Fruit fly (Drosophila melanogaster): ENCODE measurements around the gene RpS13.

The RpS13 gene

dm6 chr2L:8370364-8371326, 6.2 kb upstream of the RpS13 start, which contains the start of gene CG17292:
Gene CG17292 (plus strand): TSS chr2L:8370454.
- TF ChIP-seq Myc (optimal IDR thresholded peaks at IDR 0.05), result no peak
- no peak for TF ChIP-seq insv (optimal IDR thresholded peaks at IDR 0.05)
- TF ChIP-seq psq (optimal IDR thresholded peaks at IDR 0.05), result no peak
- no peak for TF ChIP-seq ttk (optimal IDR thresholded peaks at IDR 0.05)
- TF ChIP-seq h (optimal IDR thresholded peaks at IDR 0.05), result no peak
- no peak for TF ChIP-seq Sin3A (optimal IDR thresholded peaks at IDR 0.05)

dm6 chr2L:8365701-8366643, 1.5 kb upstream of the RpS13 start, which contains the start of gene Pp2A-29B:
Gene Pp2A-29B (plus strand): TSS chr2L:8366038.
- TF ChIP-seq insv (optimal IDR thresholded peaks at IDR 0.05), result no peak
- TF ChIP-seq Sin3A (optimal IDR thresholded peaks at IDR 0.05), result no peak
- TF ChIP-seq ttk (optimal IDR thresholded peaks at IDR 0.05), result no peak
- no peak for TF ChIP-seq psq (optimal IDR thresholded peaks at IDR 0.05)
- TF ChIP-seq Myc (optimal IDR thresholded peaks at IDR 0.05), result no peak
- TF ChIP-seq h (optimal IDR thresholded peaks at IDR 0.05), result no peak

DNA sequence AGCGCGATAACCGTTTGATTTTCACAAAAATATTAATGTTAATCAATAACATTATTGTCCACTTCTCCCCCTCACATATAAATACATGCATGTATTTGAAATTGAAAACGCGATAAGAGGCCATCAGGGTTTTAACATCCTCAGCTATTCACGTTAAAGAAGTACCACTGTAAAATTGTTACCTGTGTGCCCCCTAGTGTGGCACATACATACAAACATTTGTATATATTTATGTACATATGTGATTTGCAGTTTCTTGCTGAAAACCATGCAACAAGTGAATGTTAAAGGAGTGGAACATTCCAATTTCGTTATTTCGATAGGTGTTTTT, 1.5 kb downstream of the RpS13 start:
- TF ChIP-seq insv (optimal IDR thresholded peaks at IDR 0.05) (no peak), Myc (optimal IDR thresholded peaks at IDR 0.05) (no peak), ttk (optimal IDR thresholded peaks at IDR 0.05) (no peak), h (optimal IDR thresholded peaks at IDR 0.05) (no peak), psq (optimal IDR thresholded peaks at IDR 0.05) (no peak), Sin3A (optimal IDR thresholded peaks at IDR 0.05) (no peak)

dm6 chr2L:8362273-8362954, 2.0 kb downstream of the RpS13 start, which contains the start of gene CG7627:
Gene CG7627 (minus strand): TSS chr2L:8362469.
- no peak for TF ChIP-seq psq (optimal IDR thresholded peaks at IDR 0.05)
- no peak for TF ChIP-seq ttk (optimal IDR thresholded peaks at IDR 0.05)
- TF ChIP-seq insv (optimal IDR thresholded peaks at IDR 0.05), result no peak
- TF ChIP-seq h (optimal IDR thresholded peaks at IDR 0.05), result no peak
- no peak for TF ChIP-seq Myc (optimal IDR thresholded peaks at IDR 0.05)
- TF ChIP-seq Sin3A (optimal IDR thresholded peaks at IDR 0.05), result no peak

dm6 chr2L:8361204-8361952, 3.1 kb downstream of the RpS13 start:
- TF ChIP-seq insv (optimal IDR thresholded peaks at IDR 0.05), result no peak
- no peak for TF ChIP-seq Sin3A (optimal IDR thresholded peaks at IDR 0.05)
- no peak for TF ChIP-seq psq (optimal IDR thresholded peaks at IDR 0.05)
- no peak for TF ChIP-seq Myc (optimal IDR thresholded peaks at IDR 0.05)
- TF ChIP-seq h (optimal IDR thresholded peaks at IDR 0.05), result no peak
- no peak for TF ChIP-seq ttk (optimal IDR thresholded peaks at IDR 0.05)

DNA sequence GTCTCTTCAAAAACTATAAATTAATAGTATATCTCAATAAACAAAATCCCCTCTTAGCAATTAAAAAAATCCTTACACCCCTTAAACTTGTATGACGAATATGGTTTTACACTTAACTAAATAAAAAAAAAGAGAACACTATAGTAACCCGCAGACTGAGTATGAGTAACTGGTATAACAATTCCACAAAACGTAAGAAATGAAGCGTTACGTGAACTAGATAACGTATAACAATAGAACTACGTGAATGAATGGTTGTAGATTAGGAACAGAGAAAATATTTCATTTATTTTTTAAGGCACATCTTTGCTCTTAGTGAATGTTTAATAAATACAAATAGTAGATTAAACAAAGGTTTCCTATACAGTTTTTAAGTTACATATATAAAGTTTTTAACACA, 9.0 kb downstream of the RpS13 start:
- TF ChIP-seq h (optimal IDR thresholded peaks at IDR 0.05), result no peak
- TF ChIP-seq ttk (optimal IDR thresholded peaks at IDR 0.05), result no peak
- no peak for TF ChIP-seq insv (optimal IDR thresholded peaks at IDR 0.05)
- no peak for TF ChIP-seq Myc (optimal IDR thresholded peaks at IDR 0.05)
- TF ChIP-seq Sin3A (optimal IDR thresholded peaks at IDR 0.05), result no peak
- TF ChIP-seq psq (optimal IDR thresholded peaks at IDR 0.05), result no peak

dm6 chr2L:8351864-8352263, 12.6 kb downstream of the RpS13 start, which contains the start of gene Mur29B:
Gene Mur29B (plus strand): TSS chr2L:8352187.
- TF ChIP-seq psq (optimal IDR thresholded peaks at IDR 0.05) (no peak), Myc (optimal IDR thresholded peaks at IDR 0.05) (no peak), insv (optimal IDR thresholded peaks at IDR 0.05) (no peak), Sin3A (optimal IDR thresholded peaks at IDR 0.05) (no peak), ttk (optimal IDR thresholded peaks at IDR 0.05) (no peak), h (optimal IDR thresholded peaks at IDR 0.05) (no peak)

dm6 chr2L:8351333-8351732, 13.1 kb downstream of the RpS13 start:
- TF ChIP-seq insv (optimal IDR thresholded peaks at IDR 0.05) (no peak), h (optimal IDR thresholded peaks at IDR 0.05) (no peak), ttk (optimal IDR thresholded peaks at IDR 0.05) (no peak), psq (optimal IDR thresholded peaks at IDR 0.05) (no peak), Sin3A (optimal IDR thresholded peaks at IDR 0.05) (no peak), Myc (optimal IDR thresholded peaks at IDR 0.05) (no peak)

dm6 chr2L:8350560-8351171, 13.8 kb downstream of the RpS13 start:
- no peak for TF ChIP-seq insv (optimal IDR thresholded peaks at IDR 0.05)
- no peak for TF ChIP-seq psq (optimal IDR thresholded peaks at IDR 0.05)
- TF ChIP-seq ttk (optimal IDR thresholded peaks at IDR 0.05), result no peak
- TF ChIP-seq h (optimal IDR thresholded peaks at IDR 0.05), result no peak
- no peak for TF ChIP-seq Myc (optimal IDR thresholded peaks at IDR 0.05)
- no peak for TF ChIP-seq Sin3A (optimal IDR thresholded peaks at IDR 0.05)

DNA sequence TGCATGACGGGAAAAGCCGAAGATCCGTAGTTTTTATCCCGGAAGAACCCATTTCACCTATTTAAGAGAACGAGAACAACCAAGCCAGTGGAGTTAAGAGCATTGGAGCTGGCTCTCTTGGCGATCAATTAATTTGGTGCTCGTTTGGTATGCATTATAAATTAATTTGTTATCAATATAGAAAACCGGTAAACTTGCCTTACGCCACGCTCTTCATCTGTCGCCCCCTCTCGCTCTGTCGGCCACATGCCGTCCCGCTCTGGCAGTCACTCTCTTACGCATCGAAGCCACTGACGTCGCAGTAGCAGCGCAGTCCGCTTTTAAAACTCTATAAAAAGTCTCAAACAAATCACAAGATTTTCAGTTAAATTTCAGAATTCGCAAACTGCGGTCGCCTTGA, 18.2 kb downstream of the RpS13 start, which contains the start of gene CG7778:
CG7778 (plus strand) TSS at position 361 of the 400 bp plus-strand sequence.
- no peak for TF ChIP-seq h (optimal IDR thresholded peaks at IDR 0.05)
- no peak for TF ChIP-seq Myc (optimal IDR thresholded peaks at IDR 0.05)
- no peak for TF ChIP-seq Sin3A (optimal IDR thresholded peaks at IDR 0.05)
- no peak for TF ChIP-seq psq (optimal IDR thresholded peaks at IDR 0.05)
- TF ChIP-seq insv (optimal IDR thresholded peaks at IDR 0.05), result no peak
- TF ChIP-seq ttk (optimal IDR thresholded peaks at IDR 0.05), result no peak

All from Kc167 (cell line).